Worm (Caenorhabditis elegans) whole organism, L1 larva: ENCODE data around the gene F35C5.12.

Experiments
- C04F5.9 ChIP-seq: sonication (generic microtip); optimal IDR thresholded peaks from 2 replicates; lab custom pipeline; 2016; ENCODE audit warnings: missing genetic modification characterization, missing compliant biosample characterization
- C16A3.4 ChIP-seq: fragments of 150-350 bp; optimal IDR thresholded peaks from 2 replicates; lab custom pipeline; 2014; ENCODE audit warnings: missing biosample characterization, missing genetic modification characterization
- F16B12.6 ChIP-seq: fragments of 150-350 bp; optimal IDR thresholded peaks from 2 replicates; lab custom pipeline; 2014; ENCODE audit warnings: missing biosample characterization, missing genetic modification characterization
- Y116A8C.19 ChIP-seq: sonication (generic microtip); optimal IDR thresholded peaks from 2 replicates; lab custom pipeline; 2016; ENCODE audit warnings: missing compliant biosample characterization, missing genetic modification characterization, borderline replicate concordance
- aha-1 ChIP-seq: fragments of 150-350 bp; optimal IDR thresholded peaks from 2 replicates; lab custom pipeline; 2014; ENCODE audit warnings: missing biosample characterization, missing genetic modification characterization
- alr-1 ChIP-seq: fragments of 200-800 bp; sonication (Bioruptor generic); optimal IDR thresholded peaks from 2 replicates; lab custom pipeline; 2018; ENCODE audit warnings: borderline replicate concordance, mild to moderate bottlenecking, missing genetic modification characterization, missing compliant biosample characterization
- aly-2 ChIP-seq: fragments of 150-350 bp; optimal IDR thresholded peaks from 2 replicates; lab custom pipeline; 2014; ENCODE audit warnings: missing biosample characterization, missing genetic modification characterization
- ceh-8 ChIP-seq: fragments of 200-800 bp; sonication (Bioruptor generic); optimal IDR thresholded peaks from 2 replicates; lab custom pipeline; 2018; ENCODE audit warnings: mild to moderate bottlenecking, missing genetic modification characterization, moderate library complexity, missing compliant biosample characterization
- ceh-90 ChIP-seq: sonication (generic microtip); optimal IDR thresholded peaks from 2 replicates; lab custom pipeline; 2016; ENCODE audit warnings: missing genetic modification characterization, missing compliant biosample characterization
- ces-1 ChIP-seq: fragments of 150-350 bp; optimal IDR thresholded peaks from 2 replicates; lab custom pipeline; 2014; ENCODE audit warnings: missing biosample characterization, missing genetic modification reagents, missing genetic modification characterization
- dpl-1 ChIP-seq, 3 experiments: fragments of 150-350 bp in 2 of 3; sonication (generic microtip) in 1 of 3; optimal IDR thresholded peaks; 2 replicates each; lab custom pipeline; 2014 to 2017; ENCODE audit warnings: missing biosample characterization in 3 of 3, missing genetic modification characterization in 3 of 3, missing genetic modification reagents in 3 of 3
- dsc-1 ChIP-seq: sonication (generic microtip); optimal IDR thresholded peaks from 2 replicates; lab custom pipeline; 2016; ENCODE audit warnings: mild to moderate bottlenecking, missing genetic modification characterization, missing compliant biosample characterization
- efl-1 ChIP-seq, 4 experiments: fragments of 150-350 bp; optimal IDR thresholded peaks in 3 of 4; peaks in 1 of 4; 1 replicate in 1 of 4; 2 replicates in 3 of 4; lab custom pipeline; 2014; ENCODE audit warnings: missing biosample characterization in 2 of 4, missing genetic modification characterization in 2 of 4, missing genetic modification reagents in 2 of 4
- efl-3 ChIP-seq: fragments of 200-800 bp; sonication (Bioruptor generic); optimal IDR thresholded peaks from 2 replicates; lab custom pipeline; 2018; ENCODE audit warnings: mild to moderate bottlenecking, missing genetic modification characterization, missing compliant biosample characterization
- egl-13 ChIP-seq: sonication (generic microtip); optimal IDR thresholded peaks from 2 replicates; lab custom pipeline; 2016; ENCODE audit warnings: missing genotype, missing genetic modification reagents, missing genetic modification characterization, missing compliant biosample characterization
- egl-27 ChIP-seq, 2 experiments: fragments of 150-350 bp in 1 of 2; sonication (generic microtip); optimal IDR thresholded peaks; 3 replicates each; lab custom pipeline; 2017 to 2018; ENCODE audit warnings: missing biosample characterization in 2 of 2, missing genetic modification characterization in 2 of 2, missing genetic modification reagents in 2 of 2
- elt-2 ChIP-seq: sonication (generic microtip); optimal IDR thresholded peaks from 2 replicates; lab custom pipeline; 2016; ENCODE audit warnings: missing genetic modification characterization, mild to moderate bottlenecking, inconsistent platforms, missing compliant biosample characterization, missing genetic modification reagents
- fkh-10 ChIP-seq: sonication (generic microtip); optimal IDR thresholded peaks from 2 replicates; lab custom pipeline; 2017; ENCODE audit warnings: missing biosample characterization, missing genetic modification reagents, missing genetic modification characterization
- grh-1 ChIP-seq: fragments of 200-800 bp; sonication (Bioruptor generic); IDR thresholded peaks from 2 replicates; pipeline ENCODE4 v1.3.6; 2022; ENCODE audit warnings: missing genetic modification reagents, missing genetic modification characterization, missing compliant biosample characterization
- hlh-4 ChIP-seq: sonication (generic microtip); optimal IDR thresholded peaks from 2 replicates; lab custom pipeline; 2016; ENCODE audit warnings: mild to moderate bottlenecking, missing genetic modification characterization, missing compliant biosample characterization
- hpl-2 ChIP-seq: fragments of 150-350 bp; optimal IDR thresholded peaks from 2 replicates; lab custom pipeline; 2014; ENCODE audit warnings: missing biosample characterization, missing genetic modification reagents, missing genetic modification characterization
- isw-1 ChIP-seq: fragments of 200-800 bp; sonication (Bioruptor generic); IDR thresholded peaks from 2 replicates; pipeline ENCODE4 v1.3.6; 2022; ENCODE audit warnings: missing genetic modification characterization, missing compliant biosample characterization
- jun-1 ChIP-seq: fragments of 150-350 bp; optimal IDR thresholded peaks from 2 replicates; lab custom pipeline; 2014; ENCODE audit warnings: missing biosample characterization, missing genetic modification reagents, missing genetic modification characterization
- lin-13 ChIP-seq: fragments of 150-350 bp; optimal IDR thresholded peaks from 2 replicates; lab custom pipeline; 2014; ENCODE audit warnings: missing biosample characterization, missing genetic modification reagents, missing genetic modification characterization
- lin-14 ChIP-seq: fragments of 200-800 bp; sonication (Bioruptor generic); optimal IDR thresholded peaks from 2 replicates; lab custom pipeline; 2018; ENCODE audit warnings: mild to moderate bottlenecking, missing genetic modification characterization, moderate library complexity, missing compliant biosample characterization
- lin-15B ChIP-seq: fragments of 150-350 bp; sonication (generic microtip); optimal IDR thresholded peaks from 3 replicates; lab custom pipeline; 2014; ENCODE audit warnings: missing biosample characterization, missing genetic modification characterization
- lin-39 ChIP-seq: fragments of 150-350 bp; optimal IDR thresholded peaks from 2 replicates; lab custom pipeline; 2014; ENCODE audit warnings: missing biosample characterization, missing genetic modification reagents, missing genetic modification characterization
- lsy-2 ChIP-seq, 2 experiments: fragments of 150-350 bp; optimal IDR thresholded peaks; 2 replicates each; lab custom pipeline; 2014; ENCODE audit warnings: missing biosample characterization in 2 of 2, missing genetic modification characterization in 2 of 2
- mab-9 ChIP-seq: fragments of 200-800 bp; sonication (Bioruptor generic); IDR thresholded peaks from 2 replicates; pipeline ENCODE4 v1.3.6; 2022; ENCODE audit warnings: missing genetic modification reagents, missing genetic modification characterization, missing compliant biosample characterization
- mdl-1 ChIP-seq, 2 experiments: fragments of 150-350 bp; optimal IDR thresholded peaks; 2 replicates each; lab custom pipeline; 2014 to 2017; ENCODE audit warnings: missing biosample characterization in 2 of 2, missing genetic modification characterization in 2 of 2, inconsistent platforms in 1 of 2
- mep-1 ChIP-seq: fragments of 150-350 bp; optimal IDR thresholded peaks from 2 replicates; lab custom pipeline; 2014; ENCODE audit warnings: missing biosample characterization, missing genetic modification characterization
- nhr-12 ChIP-seq: sonication (generic microtip); optimal IDR thresholded peaks from 2 replicates; lab custom pipeline; 2017; ENCODE audit warnings: missing biosample characterization, missing genetic modification characterization
- nhr-19 ChIP-seq: fragments of 200-800 bp; sonication (Bioruptor generic); conservative IDR thresholded peaks from 2 replicates; pipeline ENCODE4 v1.3.6; 2022; ENCODE audit warnings: missing genetic modification characterization, missing compliant biosample characterization
- nhr-237 ChIP-seq: fragments of 150-350 bp; optimal IDR thresholded peaks from 2 replicates; lab custom pipeline; 2014; ENCODE audit warnings: missing biosample characterization, missing genetic modification characterization
- nhr-28 ChIP-seq: fragments of 150-350 bp; optimal IDR thresholded peaks from 2 replicates; lab custom pipeline; 2014; ENCODE audit warnings: missing biosample characterization, missing genetic modification characterization
- nhr-71 ChIP-seq: sonication (generic microtip); optimal IDR thresholded peaks from 2 replicates; lab custom pipeline; 2016; ENCODE audit warnings: mild to moderate bottlenecking, missing genetic modification characterization, moderate library complexity, missing compliant biosample characterization
- nhr-76 ChIP-seq: sonication (generic microtip); optimal IDR thresholded peaks from 2 replicates; lab custom pipeline; 2017; ENCODE audit warnings: missing biosample characterization, missing genetic modification characterization
- nhr-90 ChIP-seq: sonication (generic microtip); optimal IDR thresholded peaks from 2 replicates; lab custom pipeline; 2016; ENCODE audit warnings: mild to moderate bottlenecking, missing genetic modification characterization, missing compliant biosample characterization; ENCODE audit not compliant: poor library complexity
- pag-3 ChIP-seq: sonication (generic microtip); optimal IDR thresholded peaks from 2 replicates; lab custom pipeline; 2017; ENCODE audit warnings: missing genetic modification characterization, mild to moderate bottlenecking, missing compliant biosample characterization, antibody characterized with exemption, borderline replicate concordance; ENCODE audit not compliant: insufficient read depth
- snu-23 ChIP-seq: sonication (generic microtip); optimal IDR thresholded peaks from 2 replicates; lab custom pipeline; 2016; ENCODE audit warnings: missing genetic modification characterization, missing compliant biosample characterization
- sox-4 ChIP-seq: sonication (generic microtip); optimal IDR thresholded peaks from 2 replicates; lab custom pipeline; 2016; ENCODE audit warnings: missing genetic modification characterization, missing compliant biosample characterization
- sptf-1 ChIP-seq: fragments of 150-350 bp; optimal IDR thresholded peaks from 2 replicates; lab custom pipeline; 2014; ENCODE audit warnings: missing biosample characterization, missing genetic modification characterization
- sup-37 ChIP-seq: fragments of 200-800 bp; sonication (Bioruptor generic); optimal IDR thresholded peaks from 2 replicates; lab custom pipeline; 2018; ENCODE audit warnings: mild to moderate bottlenecking, missing genetic modification characterization, missing compliant biosample characterization
- tbx-2 ChIP-seq: sonication (generic microtip); optimal IDR thresholded peaks from 2 replicates; lab custom pipeline; 2016; ENCODE audit warnings: missing genetic modification characterization, missing compliant biosample characterization
- tlp-1 ChIP-seq: fragments of 150-350 bp; optimal IDR thresholded peaks from 2 replicates; lab custom pipeline; 2014; ENCODE audit warnings: missing biosample characterization, missing genetic modification characterization
- unc-130 ChIP-seq: fragments of 150-350 bp; optimal IDR thresholded peaks from 2 replicates; lab custom pipeline; 2017; ENCODE audit warnings: missing biosample characterization, missing genetic modification characterization, inconsistent platforms
- unc-30 ChIP-seq: sonication (generic microtip); optimal IDR thresholded peaks from 2 replicates; lab custom pipeline; 2017; ENCODE audit warnings: missing biosample characterization, missing genetic modification characterization
- unc-98 ChIP-seq: fragments of 200-800 bp; sonication (Bioruptor generic); IDR thresholded peaks from 2 replicates; pipeline ENCODE4 v1.3.6; 2022; ENCODE audit warnings: missing genetic modification characterization, missing compliant biosample characterization
- vab-15 ChIP-seq: sonication (generic microtip); optimal IDR thresholded peaks from 2 replicates; lab custom pipeline; 2017; ENCODE audit warnings: missing genotype, mild to moderate bottlenecking, missing genetic modification characterization, missing compliant biosample characterization
- zag-1 ChIP-seq: fragments of 150-350 bp; optimal IDR thresholded peaks from 2 replicates; lab custom pipeline; 2014; ENCODE audit warnings: missing biosample characterization, missing genetic modification characterization
- ztf-11 ChIP-seq, 2 experiments: sonication (generic microtip); optimal IDR thresholded peaks; 2 replicates each; lab custom pipeline; 2016 to 2017; ENCODE audit warnings: missing genetic modification characterization in 2 of 2, missing biosample characterization in 1 of 2, missing compliant biosample characterization in 1 of 2

The F35C5.12 gene

ce11 chrII:12944587-12945126, 30.3 kb upstream of the F35C5.12 start:
- TF ChIP-seq sptf-1 (no peak), efl-1 (optimal IDR thresholded peaks at IDR 0.05; lab: Kevin White, UChicago) (peak; percentile 81 to 86), efl-1 (GFP tag; optimal IDR thresholded peaks at IDR 0.05 in 1 of 2; lab: Kevin White, UChicago) (peak; percentile 67 to 98), C04F5.9 (tag; lab: Kevin White, UChicago) (peak; percentile 89), jun-1 (tag; lab: Kevin White, UChicago) (peak; percentile 88), snu-23 (GFP tag; lab: Kevin White, UChicago) (peak; percentile 97), mep-1 (peak; percentile 80), hpl-2 (GFP tag; lab: Kevin White, UChicago) (peak; percentile 91), nhr-12 (no peak), zag-1 (tag; lab: Kevin White, UChicago) (no peak), dpl-1 (GFP tag; optimal IDR thresholded peaks at IDR 0.05; lab: Kevin White, UChicago) (peak; percentile 57 to 71 (median 69)), nhr-237 (tag; lab: Kevin White, UChicago) (peak; percentile 46), ceh-8 (GFP tag; lab: Kevin White, UChicago) (peak; percentile 95), efl-3 (peak; percentile 87), lin-15B (peak; percentile 35), tbx-2 (peak; percentile 94), Y116A8C.19 (tag; lab: Kevin White, UChicago) (peak; percentile 34), elt-2 (tag; lab: Kevin White, UChicago) (peak; percentile 96), sup-37 (peak; percentile 97), aly-2 (tag; lab: Kevin White, UChicago) (peak; percentile 93), isw-1 (GFP tag; lab: Robert Waterston, UW) (peak; percentile 84), nhr-76 (tag; lab: Kevin White, UChicago) (peak; percentile 42), aha-1 (peak; percentile 25), nhr-19 (GFP tag; lab: Robert Waterston, UW) (peak; percentile 98), pag-3 (tag; lab: Kevin White, UChicago) (no peak), ceh-90 (peak; percentile 64), unc-130 (tag; lab: Kevin White, UChicago) (peak; percentile 88), egl-27 (tag; optimal IDR thresholded peaks at IDR 0.05; lab: Kevin White, UChicago) (peak; percentile 12 to 74), F16B12.6 (peak; percentile 39), ces-1 (GFP tag; lab: Kevin White, UChicago) (no peak), vab-15 (tag; lab: Kevin White, UChicago) (no peak), lin-39 (tag; lab: Kevin White, UChicago) (peak; percentile 91), mab-9 (GFP tag; lab: Robert Waterston, UW) (peak; percentile 80; the same call in 1 of the 2 replicates), nhr-90 (peak; percentile 99), sox-4 (tag; lab: Kevin White, UChicago) (peak; percentile 81), unc-30 (tag; lab: Kevin White, UChicago) (no peak), alr-1 (tag; lab: Kevin White, UChicago) (no peak), lin-14 (GFP tag; lab: Kevin White, UChicago) (peak; percentile 95), fkh-10 (GFP tag; lab: Kevin White, UChicago) (peak; percentile 70), C16A3.4 (tag; lab: Kevin White, UChicago) (peak; percentile 63), ztf-11 (tag; optimal IDR thresholded peaks at IDR 0.05; lab: Kevin White, UChicago) (peak; percentile 55 to 95), egl-13 (tag; lab: Kevin White, UChicago) (peak; percentile 96), tlp-1 (no peak), mdl-1 (tag; optimal IDR thresholded peaks at IDR 0.05; lab: Kevin White, UChicago) (peak in 1 of 2 experiments; percentile 78), lin-13 (GFP tag; lab: Kevin White, UChicago) (peak; percentile 86), grh-1 (GFP tag; lab: Robert Waterston, UW) (peak; percentile 97), nhr-71 (peak; percentile 98), unc-98 (peak; percentile 68), dsc-1 (tag; lab: Kevin White, UChicago) (peak; percentile 97), lsy-2 (tag; optimal IDR thresholded peaks at IDR 0.05; lab: Kevin White, UChicago) (peak; percentile 79 to 85), nhr-28 (tag; lab: Kevin White, UChicago) (no peak), hlh-4 (tag; lab: Kevin White, UChicago) (peak; percentile 49)
